Worm (Caenorhabditis elegans) whole organism, L1 larva: Measurements from ENCODE around the gene pafo-1.

Experiments used
- C04F5.9 ChIP-seq: sonication (generic microtip); optimal IDR thresholded peaks from 2 replicates; lab custom pipeline; 2016; ENCODE audit warnings: missing genetic modification characterization, missing compliant biosample characterization
- C34B4.2 ChIP-seq: sonication (generic microtip); optimal IDR thresholded peaks from 2 replicates; lab custom pipeline; 2017; ENCODE audit warnings: mild to moderate bottlenecking, missing genetic modification characterization, missing compliant biosample characterization
- Y116A8C.19 ChIP-seq: sonication (generic microtip); optimal IDR thresholded peaks from 2 replicates; lab custom pipeline; 2016; ENCODE audit warnings: missing compliant biosample characterization, missing genetic modification characterization, borderline replicate concordance
- aha-1 ChIP-seq: fragments of 150-350 bp; optimal IDR thresholded peaks from 2 replicates; lab custom pipeline; 2014; ENCODE audit warnings: missing biosample characterization, missing genetic modification characterization
- alr-1 ChIP-seq: fragments of 200-800 bp; sonication (Bioruptor generic); optimal IDR thresholded peaks from 2 replicates; lab custom pipeline; 2018; ENCODE audit warnings: borderline replicate concordance, mild to moderate bottlenecking, missing genetic modification characterization, missing compliant biosample characterization
- ama-1 ChIP-seq: fragments of 150-350 bp; optimal IDR thresholded peaks from 2 replicates; lab custom pipeline; 2014
- ceh-63 ChIP-seq: fragments of 200-800 bp; sonication (Bioruptor generic); optimal IDR thresholded peaks from 2 replicates; lab custom pipeline; 2018; ENCODE audit warnings: mild to moderate bottlenecking, missing genetic modification characterization, missing compliant biosample characterization
- ceh-8 ChIP-seq: fragments of 200-800 bp; sonication (Bioruptor generic); optimal IDR thresholded peaks from 2 replicates; lab custom pipeline; 2018; ENCODE audit warnings: mild to moderate bottlenecking, missing genetic modification characterization, moderate library complexity, missing compliant biosample characterization
- ceh-90 ChIP-seq: sonication (generic microtip); optimal IDR thresholded peaks from 2 replicates; lab custom pipeline; 2016; ENCODE audit warnings: missing genetic modification characterization, missing compliant biosample characterization
- dsc-1 ChIP-seq: sonication (generic microtip); optimal IDR thresholded peaks from 2 replicates; lab custom pipeline; 2016; ENCODE audit warnings: mild to moderate bottlenecking, missing genetic modification characterization, missing compliant biosample characterization
- efl-1 ChIP-seq, 4 experiments: fragments of 150-350 bp; optimal IDR thresholded peaks in 3 of 4; peaks in 1 of 4; 1 replicate in 1 of 4; 2 replicates in 3 of 4; lab custom pipeline; 2014; ENCODE audit warnings: missing biosample characterization in 2 of 4, missing genetic modification characterization in 2 of 4, missing genetic modification reagents in 2 of 4
- efl-3 ChIP-seq: fragments of 200-800 bp; sonication (Bioruptor generic); optimal IDR thresholded peaks from 2 replicates; lab custom pipeline; 2018; ENCODE audit warnings: mild to moderate bottlenecking, missing genetic modification characterization, missing compliant biosample characterization
- egl-13 ChIP-seq: sonication (generic microtip); optimal IDR thresholded peaks from 2 replicates; lab custom pipeline; 2016; ENCODE audit warnings: missing genotype, missing genetic modification reagents, missing genetic modification characterization, missing compliant biosample characterization
- elt-2 ChIP-seq: sonication (generic microtip); optimal IDR thresholded peaks from 2 replicates; lab custom pipeline; 2016; ENCODE audit warnings: missing genetic modification characterization, mild to moderate bottlenecking, inconsistent platforms, missing compliant biosample characterization, missing genetic modification reagents
- elt-3 ChIP-seq, 6 experiments: fragments of 150-350 bp in 1 of 6; sonication (generic microtip); optimal IDR thresholded peaks; 2 replicates each; lab custom pipeline; 2017 to 2018; ENCODE audit warnings: missing biosample characterization in 6 of 6, missing genetic modification characterization in 6 of 6, inconsistent platforms in 1 of 6
- fkh-10 ChIP-seq: sonication (generic microtip); optimal IDR thresholded peaks from 2 replicates; lab custom pipeline; 2017; ENCODE audit warnings: missing biosample characterization, missing genetic modification reagents, missing genetic modification characterization
- fkh-4 ChIP-seq: sonication (generic microtip); optimal IDR thresholded peaks from 2 replicates; lab custom pipeline; 2016; ENCODE audit warnings: missing compliant biosample characterization, missing genetic modification characterization, borderline replicate concordance
- fos-1 ChIP-seq: fragments of 150-350 bp; optimal IDR thresholded peaks from 2 replicates; lab custom pipeline; 2014; ENCODE audit warnings: missing biosample characterization, missing genetic modification characterization
- grh-1 ChIP-seq: fragments of 200-800 bp; sonication (Bioruptor generic); IDR thresholded peaks from 2 replicates; pipeline ENCODE4 v1.3.6; 2022; ENCODE audit warnings: missing genetic modification reagents, missing genetic modification characterization, missing compliant biosample characterization
- hlh-17 ChIP-seq: fragments of 200-800 bp; sonication (Bioruptor generic); optimal IDR thresholded peaks from 2 replicates; lab custom pipeline; 2018; ENCODE audit warnings: missing genetic modification characterization, mild to moderate bottlenecking, missing compliant biosample characterization, moderate library complexity, borderline replicate concordance
- hpl-2 ChIP-seq: fragments of 150-350 bp; optimal IDR thresholded peaks from 2 replicates; lab custom pipeline; 2014; ENCODE audit warnings: missing biosample characterization, missing genetic modification reagents, missing genetic modification characterization
- irx-1 ChIP-seq: sonication (generic microtip); optimal IDR thresholded peaks from 2 replicates; lab custom pipeline; 2016; ENCODE audit warnings: missing genetic modification characterization, missing compliant biosample characterization
- isw-1 ChIP-seq: fragments of 200-800 bp; sonication (Bioruptor generic); IDR thresholded peaks from 2 replicates; pipeline ENCODE4 v1.3.6; 2022; ENCODE audit warnings: missing genetic modification characterization, missing compliant biosample characterization
- lin-15B ChIP-seq: fragments of 150-350 bp; sonication (generic microtip); optimal IDR thresholded peaks from 3 replicates; lab custom pipeline; 2014; ENCODE audit warnings: missing biosample characterization, missing genetic modification characterization
- lin-39 ChIP-seq: fragments of 150-350 bp; optimal IDR thresholded peaks from 2 replicates; lab custom pipeline; 2014; ENCODE audit warnings: missing biosample characterization, missing genetic modification reagents, missing genetic modification characterization
- lir-3 ChIP-seq: sonication (generic microtip); optimal IDR thresholded peaks from 2 replicates; lab custom pipeline; 2016; ENCODE audit warnings: mild to moderate bottlenecking, missing genetic modification characterization, moderate library complexity, missing compliant biosample characterization; ENCODE audit not compliant: poor library complexity
- mab-9 ChIP-seq: fragments of 200-800 bp; sonication (Bioruptor generic); IDR thresholded peaks from 2 replicates; pipeline ENCODE4 v1.3.6; 2022; ENCODE audit warnings: missing genetic modification reagents, missing genetic modification characterization, missing compliant biosample characterization
- mep-1 ChIP-seq: fragments of 150-350 bp; optimal IDR thresholded peaks from 2 replicates; lab custom pipeline; 2014; ENCODE audit warnings: missing biosample characterization, missing genetic modification characterization
- nhr-11 ChIP-seq: fragments of 150-350 bp; optimal IDR thresholded peaks from 2 replicates; lab custom pipeline; 2014; ENCODE audit warnings: missing biosample characterization, missing genetic modification characterization
- nhr-19 ChIP-seq: fragments of 200-800 bp; sonication (Bioruptor generic); conservative IDR thresholded peaks from 2 replicates; pipeline ENCODE4 v1.3.6; 2022; ENCODE audit warnings: missing genetic modification characterization, missing compliant biosample characterization
- nhr-20 ChIP-seq: sonication (generic microtip); optimal IDR thresholded peaks from 2 replicates; lab custom pipeline; 2016; ENCODE audit warnings: mild to moderate bottlenecking, missing genetic modification characterization, missing compliant biosample characterization
- nhr-28 ChIP-seq: fragments of 150-350 bp; optimal IDR thresholded peaks from 2 replicates; lab custom pipeline; 2014; ENCODE audit warnings: missing biosample characterization, missing genetic modification characterization
- nhr-47 ChIP-seq: sonication (generic microtip); optimal IDR thresholded peaks from 2 replicates; lab custom pipeline; 2016; ENCODE audit warnings: mild to moderate bottlenecking, missing genetic modification characterization, moderate library complexity, missing compliant biosample characterization
- nhr-71 ChIP-seq: sonication (generic microtip); optimal IDR thresholded peaks from 2 replicates; lab custom pipeline; 2016; ENCODE audit warnings: mild to moderate bottlenecking, missing genetic modification characterization, moderate library complexity, missing compliant biosample characterization
- nhr-76 ChIP-seq: sonication (generic microtip); optimal IDR thresholded peaks from 2 replicates; lab custom pipeline; 2017; ENCODE audit warnings: missing biosample characterization, missing genetic modification characterization
- nhr-77 ChIP-seq: fragments of 150-350 bp; optimal IDR thresholded peaks from 2 replicates; lab custom pipeline; 2014; ENCODE audit warnings: missing biosample characterization, missing genetic modification characterization
- nhr-84 ChIP-seq: sonication (generic microtip); optimal IDR thresholded peaks from 2 replicates; lab custom pipeline; 2017; ENCODE audit warnings: missing biosample characterization, missing genetic modification characterization
- nhr-85 ChIP-seq: sonication (generic microtip); peaks from one replicate; lab custom pipeline; 2016; ENCODE audit warnings: missing genetic modification characterization, inconsistent platforms, missing compliant biosample characterization
- nhr-90 ChIP-seq: sonication (generic microtip); optimal IDR thresholded peaks from 2 replicates; lab custom pipeline; 2016; ENCODE audit warnings: mild to moderate bottlenecking, missing genetic modification characterization, missing compliant biosample characterization; ENCODE audit not compliant: poor library complexity
- pag-3 ChIP-seq: sonication (generic microtip); optimal IDR thresholded peaks from 2 replicates; lab custom pipeline; 2017; ENCODE audit warnings: missing genetic modification characterization, mild to moderate bottlenecking, missing compliant biosample characterization, antibody characterized with exemption, borderline replicate concordance; ENCODE audit not compliant: insufficient read depth
- pqm-1 ChIP-seq: sonication (generic microtip); optimal IDR thresholded peaks from 3 replicates; lab custom pipeline; 2017; ENCODE audit warnings: missing biosample characterization, missing genetic modification characterization
- skn-1 ChIP-seq: fragments of 150-350 bp; optimal IDR thresholded peaks from 2 replicates; lab custom pipeline; 2014; ENCODE audit warnings: missing biosample characterization, missing genetic modification characterization
- sup-37 ChIP-seq: fragments of 200-800 bp; sonication (Bioruptor generic); optimal IDR thresholded peaks from 2 replicates; lab custom pipeline; 2018; ENCODE audit warnings: mild to moderate bottlenecking, missing genetic modification characterization, missing compliant biosample characterization
- swsn-7 ChIP-seq: sonication (generic microtip); optimal IDR thresholded peaks from 2 replicates; lab custom pipeline; 2016; ENCODE audit warnings: missing genetic modification characterization, missing compliant biosample characterization
- tlp-1 ChIP-seq: fragments of 150-350 bp; optimal IDR thresholded peaks from 2 replicates; lab custom pipeline; 2014; ENCODE audit warnings: missing biosample characterization, missing genetic modification characterization
- unc-30 ChIP-seq: sonication (generic microtip); optimal IDR thresholded peaks from 2 replicates; lab custom pipeline; 2017; ENCODE audit warnings: missing biosample characterization, missing genetic modification characterization
- unc-86 ChIP-seq: sonication (generic microtip); optimal IDR thresholded peaks from 2 replicates; lab custom pipeline; 2016; ENCODE audit warnings: missing genetic modification characterization, missing compliant biosample characterization
- vab-15 ChIP-seq: sonication (generic microtip); optimal IDR thresholded peaks from 2 replicates; lab custom pipeline; 2017; ENCODE audit warnings: missing genotype, mild to moderate bottlenecking, missing genetic modification characterization, missing compliant biosample characterization
- xbp-1 ChIP-seq: sonication (generic microtip); optimal IDR thresholded peaks from 2 replicates; lab custom pipeline; 2016; ENCODE audit warnings: missing genetic modification characterization, missing compliant biosample characterization
- zag-1 ChIP-seq: fragments of 150-350 bp; optimal IDR thresholded peaks from 2 replicates; lab custom pipeline; 2014; ENCODE audit warnings: missing biosample characterization, missing genetic modification characterization
- zip-4 ChIP-seq: fragments of 200-800 bp; sonication (Bioruptor generic); optimal IDR thresholded peaks from 2 replicates; lab custom pipeline; 2018; ENCODE audit warnings: mild to moderate bottlenecking, missing genetic modification characterization, moderate library complexity, missing compliant biosample characterization

The pafo-1 gene

DNA sequence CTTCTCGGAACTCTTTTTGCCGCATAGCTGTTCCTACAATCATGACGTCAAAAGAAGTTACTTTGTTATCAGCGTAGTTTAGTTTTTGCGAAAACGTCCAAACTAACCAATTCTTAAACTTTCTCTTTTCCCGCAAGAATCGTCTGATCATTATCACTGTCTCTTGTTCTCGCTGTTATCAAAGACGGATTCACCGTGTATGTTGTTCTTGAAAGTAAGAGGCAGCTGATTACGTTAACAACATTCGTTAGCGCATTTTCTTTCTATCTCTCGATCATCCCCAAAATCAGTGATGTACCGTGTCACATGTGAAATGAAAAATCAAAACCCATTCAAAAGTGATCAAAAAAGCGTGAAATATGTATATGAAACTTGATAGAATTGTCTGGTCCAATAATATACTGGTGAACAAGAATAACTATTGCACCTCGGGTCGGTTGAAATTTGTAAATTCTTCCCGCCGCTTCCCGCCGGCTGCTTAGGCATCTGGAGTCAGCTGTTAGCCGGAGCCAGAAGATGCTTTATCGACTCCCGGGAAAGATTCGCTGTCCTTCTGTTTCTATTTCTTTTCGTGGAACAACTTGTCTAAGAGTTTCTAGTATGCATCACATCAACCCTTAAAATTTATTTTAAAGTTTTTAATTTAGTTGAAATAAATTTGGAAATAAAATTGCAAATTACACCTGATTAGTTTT is 13.1 kb downstream of the pafo-1 start (continued):
- TF ChIP-seq nhr-90 (tag; lab: Kevin White, UChicago) (peak; percentile 51), C04F5.9 (no peak), fkh-10 (GFP tag; lab: Kevin White, UChicago) (no peak), skn-1 (tag; lab: Kevin White, UChicago) (no peak), ama-1 (lab: Kevin White, UChicago) (peak; percentile 65), elt-2 (tag; lab: Kevin White, UChicago) (peak; percentile 87), Y116A8C.19 (tag; lab: Kevin White, UChicago) (no peak), zip-4 (GFP tag; lab: Kevin White, UChicago) (no peak), mep-1 (tag; lab: Kevin White, UChicago) (peak; percentile 11), nhr-71 (peak; percentile 68), elt-3 (tag; optimal IDR thresholded peaks at IDR 0.05; lab: Kevin White, UChicago) (peak in 5 of 6 experiments; percentile 64 to 90 (median 68)), zag-1 (tag; lab: Kevin White, UChicago) (no peak), sup-37 (GFP tag; lab: Kevin White, UChicago) (no peak), nhr-20 (tag; lab: Kevin White, UChicago) (peak; percentile 76), aha-1 (tag; lab: Kevin White, UChicago) (no peak), pag-3 (tag; lab: Kevin White, UChicago) (no peak), isw-1 (GFP tag; lab: Robert Waterston, UW) (no peak), nhr-85 (tag; lab: Kevin White, UChicago) (peak; percentile 81), nhr-11 (tag; lab: Kevin White, UChicago) (no peak), ceh-63 (GFP tag; lab: Kevin White, UChicago) (no peak), nhr-19 (GFP tag; lab: Robert Waterston, UW) (peak; percentile 14), nhr-77 (tag; lab: Kevin White, UChicago) (no peak), efl-3 (GFP tag; lab: Kevin White, UChicago) (no peak), irx-1 (no peak), swsn-7 (no peak), hlh-17 (no peak), lin-39 (no peak), dsc-1 (no peak), efl-1 (optimal IDR thresholded peaks at IDR 0.05; lab: Kevin White, UChicago) (no peak), efl-1 (GFP tag; optimal IDR thresholded peaks at IDR 0.05 in 1 of 2; lab: Kevin White, UChicago) (peak in 1 of 2 experiments; percentile 78), egl-13 (tag; lab: Kevin White, UChicago) (no peak), alr-1 (tag; lab: Kevin White, UChicago) (no peak), unc-30 (no peak), nhr-28 (no peak), ceh-90 (tag; lab: Kevin White, UChicago) (no peak), ceh-8 (GFP tag; lab: Kevin White, UChicago) (no peak), lir-3 (tag; lab: Kevin White, UChicago) (no peak), fkh-4 (tag; lab: Kevin White, UChicago) (no peak), nhr-84 (no peak), mab-9 (no peak), tlp-1 (no peak), vab-15 (tag; lab: Kevin White, UChicago) (no peak), xbp-1 (tag; lab: Kevin White, UChicago) (no peak), grh-1 (GFP tag; lab: Robert Waterston, UW) (peak; percentile 10; the same call in 1 of the 2 replicates), lin-15B (tag; lab: Kevin White, UChicago) (no peak), C34B4.2 (no peak), hpl-2 (peak; percentile 21), nhr-76 (no peak), fos-1 (no peak), nhr-47 (tag; lab: Kevin White, UChicago) (no peak), unc-86 (tag; lab: Kevin White, UChicago) (no peak), pqm-1 (tag; lab: Kevin White, UChicago) (no peak)
